Fruit fly (Drosophila melanogaster) whole organism, embryonic: ENCODE data around the gene Aprt.
A peak's percentile ranks its signal among the peaks of the same experiment; 100 is the strongest.

Experiments used
- Asciz ChIP-seq: fragments of 200-800 bp; sonication (Bioruptor generic); optimal IDR thresholded peaks from 2 replicates; lab custom pipeline; 2017; ENCODE audit warnings: missing biosample characterization, mild to moderate bottlenecking, missing genetic modification characterization, missing genetic modification reagents
- CG10321 ChIP-seq: fragments of 200-800 bp; sonication (Bioruptor generic); IDR thresholded peaks from 2 replicates; pipeline ENCODE4 v1.3.6; 2022; ENCODE audit warnings: missing biosample characterization, missing genetic modification characterization
- CG10462 ChIP-seq: fragments of 200-800 bp; sonication (Bioruptor generic); optimal IDR thresholded peaks from 2 replicates; lab custom pipeline; 2016; ENCODE audit warnings: missing biosample characterization, missing genetic modification characterization
- CG12236 ChIP-seq: fragments of 200-800 bp; sonication (Bioruptor generic); optimal IDR thresholded peaks from 2 replicates; lab custom pipeline; 2016; ENCODE audit warnings: missing biosample characterization, missing genetic modification characterization
- CG14050 ChIP-seq: fragments of 200-800 bp; sonication (Bioruptor generic); IDR thresholded peaks from 3 replicates; pipeline ENCODE4 v1.3.6; 2022; ENCODE audit warnings: missing biosample characterization, missing genetic modification characterization
- CG15011 ChIP-seq: fragments of 200-800 bp; sonication (Bioruptor generic); optimal IDR thresholded peaks from 3 replicates; lab custom pipeline; 2018; ENCODE audit warnings: missing biosample characterization, mild to moderate bottlenecking, missing genetic modification characterization
- CG17802 ChIP-seq: fragments of 200-800 bp; sonication (Bioruptor generic); optimal IDR thresholded peaks from 2 replicates; lab custom pipeline; 2018; ENCODE audit warnings: missing biosample characterization, mild to moderate bottlenecking, missing genetic modification characterization, moderate library complexity
- CG17912 ChIP-seq: fragments of 200-800 bp; sonication (Bioruptor generic); optimal IDR thresholded peaks from 2 replicates; lab custom pipeline; 2018; ENCODE audit warnings: missing biosample characterization, mild to moderate bottlenecking, missing genetic modification characterization
- CG18619 ChIP-seq: fragments of 200-800 bp; sonication (Bioruptor generic); optimal IDR thresholded peaks from 3 replicates; lab custom pipeline; 2017; ENCODE audit warnings: missing biosample characterization, mild to moderate bottlenecking, missing genetic modification characterization
- CG2199 ChIP-seq: fragments of 200-800 bp; sonication (Bioruptor generic); IDR thresholded peaks from 3 replicates; pipeline ENCODE4 v1.3.6; 2022; ENCODE audit warnings: missing biosample characterization, missing genetic modification characterization
- CG30431 ChIP-seq: fragments of 200-800 bp; sonication (Bioruptor generic); optimal IDR thresholded peaks from 2 replicates; lab custom pipeline; 2017; ENCODE audit warnings: missing biosample characterization, missing genetic modification characterization
- CG3726 ChIP-seq: fragments of 200-800 bp; sonication (Bioruptor generic); IDR thresholded peaks from 3 replicates; pipeline ENCODE4, ENCODE4 v1.3.6; 2022; ENCODE audit warnings: missing biosample characterization, missing genetic modification characterization
- CG3847 ChIP-seq: fragments of 200-800 bp; sonication (Bioruptor generic); IDR thresholded peaks from 2 replicates; pipeline ENCODE4 v1.3.6; 2022; ENCODE audit warnings: missing biosample characterization, missing genetic modification characterization
- CG4360 ChIP-seq: fragments of 200-800 bp; sonication (Bioruptor generic); IDR thresholded peaks from 2 replicates; pipeline ENCODE4 v1.3.6; 2022; ENCODE audit warnings: missing biosample characterization, missing genetic modification characterization
- CG4404 ChIP-seq: fragments of 200-800 bp; sonication (Bioruptor generic); IDR thresholded peaks from 2 replicates; pipeline ENCODE4 v1.3.6; 2022; ENCODE audit warnings: missing biosample characterization, missing genetic modification characterization
- CG4707 ChIP-seq: fragments of 200-800 bp; sonication (Bioruptor generic); optimal IDR thresholded peaks from 2 replicates; lab custom pipeline; 2018; ENCODE audit warnings: missing biosample characterization, mild to moderate bottlenecking, missing genetic modification characterization, moderate library complexity
- CG5180 ChIP-seq: fragments of 200-800 bp; sonication (Bioruptor generic); optimal IDR thresholded peaks from 3 replicates; lab custom pipeline; 2017; ENCODE audit warnings: missing biosample characterization, missing genetic modification characterization, mild to moderate bottlenecking, moderate library complexity, missing genetic modification reagents
- CG6791 ChIP-seq: fragments of 200-800 bp; sonication (Bioruptor generic); IDR thresholded peaks from 3 replicates; pipeline ENCODE4 v1.3.6; 2022; ENCODE audit warnings: missing biosample characterization, missing genetic modification characterization; ENCODE audit not compliant: partially characterized antibody
- CG8478 ChIP-seq: fragments of >200 bp; optimal IDR thresholded peaks from 2 replicates; lab custom pipeline; 2018
- CG8924 ChIP-seq: fragments of 200-800 bp; optimal IDR thresholded peaks from 3 replicates; lab custom pipeline; 2019; ENCODE audit warnings: missing biosample characterization, mild to moderate bottlenecking, missing genetic modification characterization, moderate library complexity
- CG9797 ChIP-seq: fragments of 200-800 bp; sonication (Bioruptor generic); optimal IDR thresholded peaks from 3 replicates; lab custom pipeline; 2018; ENCODE audit warnings: missing biosample characterization, mild to moderate bottlenecking, missing genetic modification characterization
- CG9817 ChIP-seq: fragments of 200-800 bp; sonication (Bioruptor generic); optimal IDR thresholded peaks from 2 replicates; lab custom pipeline; 2018; ENCODE audit warnings: missing biosample characterization, mild to moderate bottlenecking, missing genetic modification characterization, moderate library complexity
- Chrac-16 ChIP-seq: fragments of 200-800 bp; sonication (Bioruptor generic); optimal IDR thresholded peaks from 3 replicates; lab custom pipeline; 2016; ENCODE audit warnings: missing biosample characterization, missing genetic modification characterization
- Dbx ChIP-seq: fragments of 200-800 bp; sonication (Bioruptor generic); IDR thresholded peaks from 3 replicates; pipeline ENCODE4 v1.3.6; 2022; ENCODE audit warnings: missing biosample characterization, missing genetic modification characterization
- Deaf1 ChIP-seq: fragments of 200-800 bp; optimal IDR thresholded peaks from 3 replicates; lab custom pipeline; 2019; ENCODE audit warnings: missing biosample characterization, mild to moderate bottlenecking, missing genetic modification characterization, moderate library complexity
- Dfd ChIP-seq, 2 experiments: fragments of >200 bp; optimal IDR thresholded peaks; 2 replicates each; lab custom pipeline; 2017; ENCODE audit warnings: missing biosample characterization in 2 of 2, missing genetic modification characterization in 2 of 2
- E2f1 ChIP-seq: fragments of 200-800 bp; sonication (Bioruptor generic); IDR thresholded peaks from 2 replicates; pipeline ENCODE4 v1.3.6; 2022; ENCODE audit warnings: missing biosample characterization, missing genetic modification characterization
- E2f2 ChIP-seq: fragments of 200-800 bp; sonication (Bioruptor generic); IDR thresholded peaks from 2 replicates; pipeline ENCODE4 v1.3.6; 2022; ENCODE audit warnings: missing biosample characterization, missing genetic modification characterization
- Fer2 ChIP-seq: fragments of 200-800 bp; sonication (Bioruptor generic); optimal IDR thresholded peaks from 2 replicates; lab custom pipeline; 2018; ENCODE audit warnings: missing biosample characterization, mild to moderate bottlenecking, missing genetic modification characterization, moderate library complexity
- H2.0 ChIP-seq: fragments of 200-800 bp; sonication (Bioruptor generic); IDR thresholded peaks from 2 replicates; pipeline ENCODE4 v1.3.6; 2022; ENCODE audit warnings: missing biosample characterization, missing genetic modification characterization
- HLH3B ChIP-seq: fragments of 200-800 bp; sonication (Bioruptor generic); IDR thresholded peaks from 2 replicates; pipeline ENCODE4 v1.3.6; 2022; ENCODE audit warnings: missing biosample characterization, missing genetic modification characterization
- HmgD ChIP-seq: fragments of 200-800 bp; sonication (Bioruptor generic); optimal IDR thresholded peaks from 3 replicates; lab custom pipeline; 2016; ENCODE audit warnings: missing biosample characterization, missing genetic modification characterization
- Lim3 ChIP-seq: fragments of 200-800 bp; sonication (Bioruptor generic); IDR thresholded peaks from 2 replicates; pipeline ENCODE4 v1.3.6; 2022; ENCODE audit warnings: missing biosample characterization, missing genetic modification characterization
- NC2β ChIP-seq: fragments of 200-800 bp; sonication (Bioruptor generic); optimal IDR thresholded peaks from 2 replicates; lab custom pipeline; 2016; ENCODE audit warnings: missing biosample characterization, missing genetic modification characterization
- NfI ChIP-seq: fragments of 200-800 bp; sonication (Bioruptor generic); optimal IDR thresholded peaks from 3 replicates; lab custom pipeline; 2018; ENCODE audit warnings: missing biosample characterization, mild to moderate bottlenecking, missing genetic modification characterization, moderate library complexity
- Rfx ChIP-seq: fragments of 200-800 bp; sonication (Bioruptor generic); IDR thresholded peaks from 2 replicates; pipeline ENCODE4 v1.3.6; 2022; ENCODE audit warnings: missing biosample characterization, missing genetic modification characterization
- amos ChIP-seq: fragments of 200-800 bp; sonication (Bioruptor generic); IDR thresholded peaks from 2 replicates; pipeline ENCODE4 v1.3.6; 2022; ENCODE audit warnings: missing biosample characterization, missing genetic modification characterization; ENCODE audit not compliant: partially characterized antibody
- chn ChIP-seq: fragments of 200-800 bp; sonication (Bioruptor generic); optimal IDR thresholded peaks from 2 replicates; lab custom pipeline; 2016; ENCODE audit warnings: missing biosample characterization, missing genetic modification characterization
- corto ChIP-seq: fragments of 200-800 bp; sonication (Bioruptor generic); optimal IDR thresholded peaks from 2 replicates; lab custom pipeline; 2016; ENCODE audit warnings: missing biosample characterization, mild to moderate bottlenecking, missing genetic modification characterization, moderate library complexity
- crol ChIP-seq: fragments of 200-800 bp; sonication (Bioruptor generic); IDR thresholded peaks from 2 replicates; pipeline ENCODE4 v1.3.6; 2022; ENCODE audit warnings: missing biosample characterization, missing genetic modification characterization
- emc ChIP-seq: fragments of 200-800 bp; sonication (Bioruptor generic); optimal IDR thresholded peaks from 2 replicates; lab custom pipeline; 2016; ENCODE audit warnings: missing biosample characterization, missing genetic modification characterization
- ham ChIP-seq: fragments of 200-800 bp; sonication (Bioruptor generic); IDR thresholded peaks from 2 replicates; pipeline ENCODE4 v1.3.6; 2022; ENCODE audit warnings: missing biosample characterization, missing genetic modification characterization
- hb ChIP-seq: fragments of 200-800 bp; sonication (Bioruptor generic); IDR thresholded peaks from 3 replicates; pipeline ENCODE4 v1.3.6; 2022; ENCODE audit warnings: missing biosample characterization, missing genetic modification characterization; ENCODE audit not compliant: partially characterized antibody
- hkb ChIP-seq, 2 experiments: fragments of 200-800 bp in 1 of 2; fragments of >200 bp in 1 of 2; sonication (Bioruptor generic) in 1 of 2; IDR thresholded peaks in 1 of 2; optimal IDR thresholded peaks in 1 of 2; 2 replicates each; pipeline versions ENCODE4 v1.3.6 to Lab custom; 2017 to 2022; ENCODE audit warnings: missing biosample characterization in 1 of 2, missing genetic modification characterization in 1 of 2
- lmd ChIP-seq: fragments of 200-800 bp; sonication (Bioruptor generic); IDR thresholded peaks from 2 replicates; pipeline ENCODE4 v1.3.6; 2022; ENCODE audit warnings: missing biosample characterization, missing genetic modification characterization
- oc ChIP-seq: fragments of 200-800 bp; sonication (Bioruptor generic); optimal IDR thresholded peaks from 2 replicates; lab custom pipeline; 2018; ENCODE audit warnings: missing biosample characterization, mild to moderate bottlenecking, missing genetic modification characterization, moderate library complexity
- org-1 ChIP-seq: fragments of 200-800 bp; sonication (Bioruptor generic); optimal IDR thresholded peaks from 2 replicates; lab custom pipeline; 2017; ENCODE audit warnings: missing biosample characterization, missing genetic modification characterization
- pita ChIP-seq: fragments of 200-800 bp; sonication (Bioruptor generic); optimal IDR thresholded peaks from 2 replicates; lab custom pipeline; 2017; ENCODE audit warnings: missing biosample characterization, mild to moderate bottlenecking, missing genetic modification characterization
- sna ChIP-seq: fragments of 200-800 bp; sonication (Bioruptor generic); IDR thresholded peaks from 2 replicates; pipeline ENCODE4 v1.3.6; 2022; ENCODE audit warnings: missing biosample characterization, missing genetic modification characterization; ENCODE audit not compliant: partially characterized antibody
- yki ChIP-seq: fragments of >200 bp; optimal IDR thresholded peaks from 3 replicates; lab custom pipeline; 2018
- zfh1 ChIP-seq: fragments of 200-800 bp; sonication (Bioruptor generic); IDR thresholded peaks from 3 replicates; pipeline ENCODE4 v1.3.6; 2022; ENCODE audit warnings: missing biosample characterization, missing genetic modification characterization

Aprt gene

DNA sequence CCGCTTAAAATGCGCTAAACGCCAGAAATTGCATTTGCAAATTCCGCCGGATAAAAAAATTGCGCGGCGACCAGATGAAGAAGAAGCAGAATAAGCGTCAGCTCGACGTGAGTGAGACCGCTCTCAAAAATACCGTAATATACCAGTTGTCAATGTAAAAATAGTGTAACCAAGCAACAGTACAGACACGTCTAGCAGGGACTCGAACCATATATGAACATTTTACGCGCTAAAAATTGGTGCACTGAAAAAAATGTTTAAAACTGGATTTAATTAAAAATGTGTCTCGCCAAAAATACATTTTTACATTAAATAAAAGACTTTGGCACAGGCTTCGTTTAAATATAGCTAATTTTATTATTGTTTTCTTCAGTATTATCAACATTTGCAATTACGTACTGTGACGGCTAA, 8.6 kb downstream of the Aprt start, which contains the start of gene dre4 (continued):
- TF ChIP-seq hkb (optimal IDR thresholded peaks at IDR 0.05; lab: Kevin White, UChicago) (no peak), hkb (GFP tag; IDR thresholded peaks at IDR 0.05; lab: Robert Waterston, UW) (peak; percentile 84), CG4360 (GFP tag; lab: Robert Waterston, UW) (no peak), CG8924 (tag; lab: Kevin White, UChicago) (peak; percentile 71), CG3847 (peak; percentile 65), Fer2 (tag; lab: Kevin White, UChicago) (peak; percentile 5), CG30431 (GFP tag; lab: Kevin White, UChicago) (peak; percentile 41), ham (GFP tag; lab: Robert Waterston, UW) (no peak), yki (lab: Kevin White, UChicago) (no peak), CG10321 (GFP tag; lab: Robert Waterston, UW) (0 out of 2 replicates have a peak, but pooled peaks have one; percentile 42), CG6791 (GFP tag; lab: Robert Waterston, UW) (no peak), CG10462 (GFP tag; lab: Kevin White, UChicago) (peak; percentile 57), sna (GFP tag; lab: Robert Waterston, UW) (peak; percentile 37; the same call in 1 of the 2 replicates), Dfd (GFP tag; optimal IDR thresholded peaks at IDR 0.05; lab: Kevin White, UChicago) (no peak), E2f2 (peak; percentile 88), CG9817 (tag; lab: Kevin White, UChicago) (peak; percentile 24), amos (GFP tag; lab: Robert Waterston, UW) (peak; percentile 62), Dbx (GFP tag; lab: Robert Waterston, UW) (peak; percentile 83), CG5180 (GFP tag; lab: Kevin White, UChicago) (no peak), CG3726 (GFP tag; lab: Robert Waterston, UW) (0 out of 3 replicates have a peak, but pooled peaks have one; percentile 29), E2f1 (peak; percentile 87), CG8478 (lab: Kevin White, UChicago) (no peak), emc (GFP tag; lab: Kevin White, UChicago) (no peak), CG4404 (GFP tag; lab: Robert Waterston, UW) (no peak), CG17912 (GFP tag; lab: Kevin White, UChicago) (no peak), CG15011 (GFP tag; lab: Kevin White, UChicago) (peak; percentile 27), HmgD (peak; percentile 68), NC2β (GFP tag; lab: Kevin White, UChicago) (peak; percentile 81), CG17802 (tag; lab: Kevin White, UChicago) (peak; percentile 42), H2.0 (GFP tag; lab: Robert Waterston, UW) (peak; percentile 75), zfh1 (GFP tag; lab: Robert Waterston, UW) (peak; percentile 78), crol (GFP tag; lab: Robert Waterston, UW) (peak; percentile 24; the same call in 1 of the 2 replicates), Chrac-16 (GFP tag; lab: Kevin White, UChicago) (peak; percentile 70), Deaf1 (no peak), CG9797 (GFP tag; lab: Kevin White, UChicago) (peak; percentile 94), CG4707 (GFP tag; lab: Kevin White, UChicago) (peak; percentile 4), oc (tag; lab: Kevin White, UChicago) (peak; percentile 39), CG2199 (0 out of 3 replicates have a peak, but pooled peaks have one; percentile 50), lmd (GFP tag; lab: Robert Waterston, UW) (peak; percentile 52), CG18619 (peak; percentile 35), Lim3 (GFP tag; lab: Robert Waterston, UW) (no peak), corto (GFP tag; lab: Kevin White, UChicago) (no peak), CG14050 (peak; percentile 68), chn (GFP tag; lab: Kevin White, UChicago) (peak; percentile 46), Rfx (GFP tag; lab: Robert Waterston, UW) (peak; percentile 85), pita (GFP tag; lab: Kevin White, UChicago) (peak; percentile 79), NfI (GFP tag; lab: Kevin White, UChicago) (peak; percentile 42), hb (GFP tag; lab: Robert Waterston, UW) (no peak), Asciz (GFP tag; lab: Kevin White, UChicago) (peak; percentile 62), org-1 (GFP tag; lab: Kevin White, UChicago) (peak; percentile 42), CG12236 (GFP tag; lab: Kevin White, UChicago) (peak; percentile 27), HLH3B (GFP tag; lab: Robert Waterston, UW) (peak; percentile 61)
